Worm (Caenorhabditis elegans): ENCODE results near the gene syp-2.

Gene syp-2

ce11 chrV:5488766-5489165, 47.5 kb upstream of the syp-2 start, which contains the start of gene grl-18:
Gene grl-18 (minus strand): TSS chrV:5488866.
- TF ChIP-seq ceh-82 (tag; optimal IDR thresholded peaks at IDR 0.05) (no peak), madf-9 (GFP tag; conservative IDR thresholded peaks at IDR 0.05) (no peak), nhr-42 (GFP tag; IDR thresholded peaks at IDR 0.05) (no peak), cey-2 (tag; optimal IDR thresholded peaks at IDR 0.05; ENCODE audit: borderline replicate concordance, insufficient read depth) (no peak), daf-8 (GFP tag; IDR thresholded peaks at IDR 0.05) (no peak), mxl-3 (GFP tag; optimal IDR thresholded peaks at IDR 0.05) (no peak), Y48G9A.11 (GFP tag; IDR thresholded peaks at IDR 0.05) (no peak), D1046.2 (GFP tag; IDR thresholded peaks at IDR 0.05) (no peak), duxl-1 (tag; optimal IDR thresholded peaks at IDR 0.05; ENCODE audit: poor library complexity) (no peak), nhr-76 (tag; optimal IDR thresholded peaks at IDR 0.05) (no peak), ceh-62 (tag; optimal IDR thresholded peaks at IDR 0.05) (no peak), egl-43 (GFP tag; IDR thresholded peaks at IDR 0.05) (no peak), nhr-6 (tag; optimal IDR thresholded peaks at IDR 0.05) (no peak), ztf-7 (tag; optimal IDR thresholded peaks at IDR 0.05) (no peak), snpc-4 (tag; optimal IDR thresholded peaks at IDR 0.05) (no peak), ceh-32 (tag; optimal IDR thresholded peaks at IDR 0.05; ENCODE audit: poor library complexity) (no peak), fos-1 (tag; optimal IDR thresholded peaks at IDR 0.05) (no peak), fkh-10 (GFP tag; optimal IDR thresholded peaks at IDR 0.05) (no peak), tag-97 (GFP tag; IDR thresholded peaks at IDR 0.05) (no peak)

- TF ChIP-seq daf-16 (GFP tag; optimal IDR thresholded peaks at IDR 0.05) (no peak), daf-16 (tag; optimal IDR thresholded peaks at IDR 0.05) (peak; percentile 84), zag-1 (tag; optimal IDR thresholded peaks at IDR 0.05) (no peak), F26F4.8 (GFP tag; conservative IDR thresholded peaks at IDR 0.05) (no peak), mxl-3 (GFP tag; optimal IDR thresholded peaks at IDR 0.05) (peak; percentile 57), zfp-2 (tag; optimal IDR thresholded peaks at IDR 0.05) (no peak), pqm-1 (tag; optimal IDR thresholded peaks at IDR 0.05) (peak; percentile 94), php-3 (GFP tag; IDR thresholded peaks at IDR 0.05) (0 out of 2 replicates have a peak, but pooled peaks have one; percentile 51), ctbp-1 (GFP tag; IDR thresholded peaks at IDR 0.05) (no peak), saeg-2 (GFP tag; IDR thresholded peaks at IDR 0.05) (no peak), nhr-28 (tag; optimal IDR thresholded peaks at IDR 0.05) (peak; percentile 66), mdl-1 (tag; optimal IDR thresholded peaks at IDR 0.05) (peak in 1 of 2 experiments; percentile 64), lir-3 (tag; optimal IDR thresholded peaks at IDR 0.05) (no peak), D1046.2 (GFP tag; IDR thresholded peaks at IDR 0.05) (no peak), dmd-9 (GFP tag; IDR thresholded peaks at IDR 0.05) (no peak)
Observed at ce11 chrV:5490205-5490604, 46.1 kb upstream of the syp-2 start, which contains the start of gene T05C3.6. Gene T05C3.6 (plus strand): TSS chrV:5490445.

DNA sequence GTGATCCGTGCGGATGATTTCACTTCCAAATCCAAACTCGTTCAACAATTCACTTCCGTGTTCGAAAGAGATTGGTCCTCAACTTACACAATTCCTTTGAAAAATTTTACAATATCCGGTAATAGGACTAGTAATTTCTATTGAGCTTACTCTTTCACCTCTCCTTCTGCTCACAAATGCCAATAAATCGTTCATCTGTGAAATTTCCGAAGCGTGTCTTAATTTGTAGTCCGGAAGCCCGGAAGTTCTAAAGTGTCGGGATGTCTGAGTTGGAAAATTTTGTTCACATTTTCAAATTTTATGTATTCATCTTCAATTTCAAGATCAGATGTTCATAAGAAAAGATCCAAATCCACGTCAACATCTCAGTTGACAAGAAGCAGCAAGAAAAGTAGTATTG, 42.8 kb upstream of the syp-2 start, which contains the start of gene T05C3.2:
TSS of gene T05C3.2 (plus strand) at position 301 of the 400 bp plus-strand sequence.
- TF ChIP-seq daf-19 (GFP tag; conservative IDR thresholded peaks at IDR 0.05) (no peak), saeg-2 (GFP tag; IDR thresholded peaks at IDR 0.05) (no peak), lsy-2 (tag; optimal IDR thresholded peaks at IDR 0.05) (no peak), hmg-1.1 (GFP tag; IDR thresholded peaks at IDR 0.05) (no peak), nhr-10 (tag; optimal IDR thresholded peaks at IDR 0.05) (no peak), lin-29 (GFP tag; IDR thresholded peaks at IDR 0.05) (no peak), T20F7.1 (GFP tag; optimal IDR thresholded peaks at IDR 0.05) (no peak)

DNA sequence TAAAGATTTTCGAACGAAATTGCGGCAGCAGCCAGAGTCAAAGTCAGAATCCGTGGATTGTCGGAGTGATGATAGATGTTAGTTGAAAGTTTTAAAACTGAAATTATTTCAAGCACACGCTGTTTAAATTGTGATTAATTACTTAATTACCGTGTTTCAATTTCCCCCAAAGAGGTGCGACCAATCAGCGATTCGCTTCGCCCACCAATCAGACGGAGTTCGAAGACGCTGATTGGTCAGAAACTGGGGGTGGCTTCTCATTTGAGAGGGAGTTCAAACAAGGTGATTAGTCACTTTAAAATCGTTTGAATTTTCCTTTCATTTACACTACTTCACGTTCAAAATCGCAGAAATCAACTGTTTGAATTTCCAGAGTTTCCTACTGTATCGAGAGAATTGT, 36.8 kb upstream of the syp-2 start:
- TF ChIP-seq ceh-44 (GFP tag; IDR thresholded peaks at IDR 0.05) (no peak), T26A8.4 (GFP tag; IDR thresholded peaks at IDR 0.05) (no peak), ZK546.5 (tag; optimal IDR thresholded peaks at IDR 0.05) (no peak), dve-1 (tag; optimal IDR thresholded peaks at IDR 0.05; ENCODE audit: insufficient read depth) (no peak), hlh-11 (tag; optimal IDR thresholded peaks at IDR 0.05) (no peak), ztf-7 (tag; optimal IDR thresholded peaks at IDR 0.05) (no peak), hif-1 (tag; optimal IDR thresholded peaks at IDR 0.05) (no peak), nhr-48 (tag; optimal IDR thresholded peaks at IDR 0.05) (no peak), nhr-76 (tag; optimal IDR thresholded peaks at IDR 0.05) (no peak), sdz-12 (GFP tag; optimal IDR thresholded peaks at IDR 0.05) (no peak)
